Worm (Caenorhabditis elegans) whole organism, L4 larva: Measurements from ENCODE around the gene gly-1.

ENCODE experiments used
- D1046.2 ChIP-seq: fragments of 200-800 bp; sonication (Bioruptor generic); IDR thresholded peaks from 2 replicates; pipeline ENCODE4 v1.3.6; 2022; ENCODE audit warnings: missing genetic modification characterization, missing compliant biosample characterization
- F37D6.2 ChIP-seq: sonication (generic microtip); optimal IDR thresholded peaks from 2 replicates; lab custom pipeline; 2016; ENCODE audit warnings: mild to moderate bottlenecking, missing genetic modification characterization, missing compliant biosample characterization
- F49E8.2 ChIP-seq: sonication (generic microtip); optimal IDR thresholded peaks from 2 replicates; lab custom pipeline; 2016; ENCODE audit warnings: missing compliant biosample characterization, mild to moderate bottlenecking, missing genetic modification characterization, borderline replicate concordance
- R02D3.7 ChIP-seq: fragments of 150-350 bp; sonication (generic microtip); optimal IDR thresholded peaks from 3 replicates; lab custom pipeline; 2014; ENCODE audit warnings: missing biosample characterization, missing genetic modification characterization
- T20F7.1 ChIP-seq: fragments of 200-800 bp; sonication (Bioruptor generic); optimal IDR thresholded peaks from 2 replicates; lab custom pipeline; 2018; ENCODE audit warnings: mild to moderate bottlenecking, missing genetic modification characterization, missing compliant biosample characterization
- Y105C5A.15 ChIP-seq: fragments of 200-800 bp; sonication (Bioruptor generic); IDR thresholded peaks from 2 replicates; pipeline ENCODE4 v1.3.6; 2022; ENCODE audit warnings: missing genetic modification characterization, missing compliant biosample characterization
- Y75B8A.6 ChIP-seq: fragments of 200-800 bp; sonication (Bioruptor generic); IDR thresholded peaks from 2 replicates; pipeline ENCODE4 v1.3.6; 2022; ENCODE audit warnings: missing genetic modification reagents, missing genetic modification characterization, missing compliant biosample characterization
- ZK337.2 ChIP-seq: fragments of 200-800 bp; sonication (Bioruptor generic); IDR thresholded peaks from 2 replicates; pipeline ENCODE4 v1.3.6; 2022; ENCODE audit warnings: missing genetic modification reagents, missing genetic modification characterization, missing compliant biosample characterization
- aha-1 ChIP-seq: fragments of 150-350 bp; peaks from one replicate; lab custom pipeline; 2014; ENCODE audit warnings: missing biosample characterization, missing genetic modification characterization
- aly-2 ChIP-seq: sonication (generic microtip); optimal IDR thresholded peaks from 2 replicates; lab custom pipeline; 2018; ENCODE audit warnings: missing biosample characterization, missing genetic modification characterization
- ama-1 ChIP-seq: fragments of 150-350 bp; optimal IDR thresholded peaks from 2 replicates; lab custom pipeline; 2014; ENCODE audit warnings: inconsistent platforms, mixed read lengths
- ceh-28 ChIP-seq: fragments of 150-350 bp; optimal IDR thresholded peaks from 2 replicates; lab custom pipeline; 2014; ENCODE audit warnings: missing biosample characterization, missing genetic modification reagents, missing genetic modification characterization
- ceh-32 ChIP-seq: sonication (generic microtip); optimal IDR thresholded peaks from 2 replicates; lab custom pipeline; 2016; ENCODE audit warnings: mild to moderate bottlenecking, missing genetic modification characterization, missing compliant biosample characterization; ENCODE audit not compliant: poor library complexity
- ces-1 ChIP-seq: fragments of 150-350 bp; sonication (generic microtip); optimal IDR thresholded peaks from 4 replicates; lab custom pipeline; 2014; ENCODE audit warnings: missing biosample characterization, missing genetic modification reagents, missing genetic modification characterization
- cey-2 ChIP-seq: sonication (generic microtip); optimal IDR thresholded peaks from 3 replicates; lab custom pipeline; 2017; ENCODE audit warnings: missing genetic modification characterization, mild to moderate bottlenecking, missing compliant biosample characterization, antibody characterized with exemption, borderline replicate concordance; ENCODE audit not compliant: insufficient read depth
- daf-12 ChIP-seq: fragments of 150-350 bp; optimal IDR thresholded peaks from 2 replicates; lab custom pipeline; 2014; ENCODE audit warnings: missing biosample characterization, missing genetic modification reagents, missing genetic modification characterization
- daf-8 ChIP-seq: fragments of 200-800 bp; sonication (Bioruptor generic); IDR thresholded peaks from 2 replicates; pipeline ENCODE4 v1.3.6; 2022; ENCODE audit warnings: missing genetic modification characterization, missing compliant biosample characterization
- dmd-8 ChIP-seq: fragments of 200-800 bp; sonication (Bioruptor generic); IDR thresholded peaks from 2 replicates; pipeline ENCODE4 v1.3.6; 2022; ENCODE audit warnings: missing genetic modification characterization, missing compliant biosample characterization
- dmd-9 ChIP-seq: fragments of 200-800 bp; sonication (Bioruptor generic); IDR thresholded peaks from 2 replicates; pipeline ENCODE4 v1.3.6; 2022; ENCODE audit warnings: missing genetic modification reagents, missing genetic modification characterization, missing compliant biosample characterization
- egl-27 ChIP-seq: sonication (generic microtip); optimal IDR thresholded peaks from 3 replicates; lab custom pipeline; 2017; ENCODE audit warnings: missing biosample characterization, missing genetic modification reagents, missing genetic modification characterization
- egl-43 ChIP-seq: fragments of 200-800 bp; sonication (Bioruptor generic); IDR thresholded peaks from 2 replicates; pipeline ENCODE4 v1.3.6; 2022; ENCODE audit warnings: missing genetic modification reagents, missing genetic modification characterization, missing compliant biosample characterization
- fkh-10 ChIP-seq: fragments of 150-350 bp; optimal IDR thresholded peaks from 2 replicates; lab custom pipeline; 2014; ENCODE audit warnings: missing biosample characterization, missing genetic modification reagents, missing genetic modification characterization
- lin-1 ChIP-seq: fragments of 200-800 bp; sonication (Bioruptor generic); IDR thresholded peaks from 2 replicates; pipeline ENCODE4 v1.3.6; 2022; ENCODE audit warnings: missing genetic modification reagents, missing genetic modification characterization, missing compliant biosample characterization
- lin-38 ChIP-seq: fragments of 200-800 bp; sonication (Bioruptor generic); IDR thresholded peaks from 2 replicates; pipeline ENCODE4 v1.3.6; 2022; ENCODE audit warnings: missing genetic modification reagents, missing genetic modification characterization, missing compliant biosample characterization
- lin-39 ChIP-seq: fragments of 150-350 bp; optimal IDR thresholded peaks from 2 replicates; lab custom pipeline; 2014; ENCODE audit warnings: missing biosample characterization, missing genetic modification reagents, missing genetic modification characterization
- lsy-2 ChIP-seq, 2 experiments: fragments of 150-350 bp in 1 of 2; sonication (generic microtip) in 1 of 2; optimal IDR thresholded peaks; 2 replicates each; lab custom pipeline; 2014 to 2017; ENCODE audit warnings: missing biosample characterization in 2 of 2, missing genetic modification characterization in 2 of 2
- madf-5 ChIP-seq, 2 experiments: fragments of 200-800 bp; sonication (Bioruptor generic); IDR thresholded peaks; 2 replicates each; pipeline ENCODE4 v1.3.6; 2022; ENCODE audit warnings: missing compliant biosample characterization in 2 of 2, missing genetic modification characterization in 2 of 2
- madf-9 ChIP-seq: fragments of 200-800 bp; sonication (Bioruptor generic); conservative IDR thresholded peaks from 2 replicates; pipeline ENCODE4 v1.3.6; 2022; ENCODE audit warnings: missing genetic modification reagents, missing genetic modification characterization, missing compliant biosample characterization
- mdl-1 ChIP-seq, 2 experiments: fragments of 150-350 bp in 1 of 2; sonication (generic microtip) in 1 of 2; optimal IDR thresholded peaks; 2 replicates each; lab custom pipeline; 2014 to 2017; ENCODE audit warnings: missing biosample characterization in 2 of 2, missing genetic modification characterization in 2 of 2
- mep-1 ChIP-seq: fragments of 150-350 bp; sonication (generic microtip); optimal IDR thresholded peaks from 3 replicates; lab custom pipeline; 2014; ENCODE audit warnings: missing biosample characterization, missing genetic modification characterization
- mes-2 ChIP-seq: sonication (generic microtip); optimal IDR thresholded peaks from 2 replicates; lab custom pipeline; 2016; ENCODE audit warnings: missing genotype, mild to moderate bottlenecking, missing genetic modification characterization, missing compliant biosample characterization; ENCODE audit not compliant: poor library complexity, severe bottlenecking
- nhr-111 ChIP-seq: fragments of 200-800 bp; sonication (Bioruptor generic); optimal IDR thresholded peaks from 2 replicates; lab custom pipeline; 2018; ENCODE audit warnings: mild to moderate bottlenecking, missing genetic modification characterization, missing compliant biosample characterization
- nhr-42 ChIP-seq: fragments of 200-800 bp; sonication (Bioruptor generic); IDR thresholded peaks from 2 replicates; pipeline ENCODE4 v1.3.6; 2022; ENCODE audit warnings: missing genetic modification characterization, missing compliant biosample characterization
- nhr-6 ChIP-seq: fragments of 150-350 bp; optimal IDR thresholded peaks from 2 replicates; lab custom pipeline; 2014; ENCODE audit warnings: missing biosample characterization, missing genetic modification characterization
- pqm-1 ChIP-seq: sonication (generic microtip); optimal IDR thresholded peaks from 2 replicates; lab custom pipeline; 2017; ENCODE audit warnings: missing biosample characterization, missing genetic modification characterization
- rbr-2 ChIP-seq: sonication (generic microtip); optimal IDR thresholded peaks from 2 replicates; lab custom pipeline; 2016; ENCODE audit warnings: missing genotype, missing genetic modification characterization, missing compliant biosample characterization
- set-16 ChIP-seq: fragments of 200-800 bp; sonication (Bioruptor generic); IDR thresholded peaks from 2 replicates; pipeline ENCODE4 v1.3.6; 2022; ENCODE audit warnings: missing genetic modification reagents, missing genetic modification characterization, missing compliant biosample characterization
- spr-1 ChIP-seq: sonication (generic microtip); optimal IDR thresholded peaks from 2 replicates; lab custom pipeline; 2016; ENCODE audit warnings: mild to moderate bottlenecking, missing genetic modification characterization, missing compliant biosample characterization
- unc-130 ChIP-seq: sonication (generic microtip); optimal IDR thresholded peaks from 2 replicates; lab custom pipeline; 2016; ENCODE audit warnings: missing genetic modification reagents, missing genetic modification characterization, missing compliant biosample characterization
- unc-39 ChIP-seq: sonication (generic microtip); optimal IDR thresholded peaks from 2 replicates; lab custom pipeline; 2017; ENCODE audit warnings: missing biosample characterization, missing genetic modification characterization
- unc-62 ChIP-seq, 3 experiments: fragments of 150-350 bp in 1 of 3; sonication (generic microtip); optimal IDR thresholded peaks in 2 of 3; peaks in 1 of 3; 1 replicate in 1 of 3; 2 replicates in 2 of 3; lab custom pipeline; 2014 to 2017; ENCODE audit warnings: missing biosample characterization in 3 of 3, missing genetic modification characterization in 3 of 3, missing genetic modification reagents in 3 of 3, missing genotype in 1 of 3
- vab-7 ChIP-seq: fragments of 200-800 bp; sonication (Bioruptor generic); IDR thresholded peaks from 2 replicates; pipeline ENCODE4 v1.3.6; 2022; ENCODE audit warnings: missing genetic modification reagents, missing genetic modification characterization, missing compliant biosample characterization
- zfp-3 ChIP-seq: fragments of 200-800 bp; sonication (Bioruptor generic); conservative IDR thresholded peaks from 2 replicates; pipeline ENCODE4 v1.3.6; 2022; ENCODE audit warnings: missing genetic modification reagents, missing genetic modification characterization, missing compliant biosample characterization
- zip-11 ChIP-seq: fragments of 200-800 bp; sonication (Bioruptor generic); IDR thresholded peaks from 2 replicates; pipeline ENCODE4 v1.3.6; 2022; ENCODE audit warnings: missing genetic modification characterization, missing compliant biosample characterization

gly-1 gene

ce11 chrII:10885250-10885649 is 16.8 kb downstream of the gly-1 start:
- TF ChIP-seq spr-1 (tag; lab: Kevin White, UChicago) (no peak), aha-1 (tag; lab: Kevin White, UChicago) (peak; percentile 91)

DNA sequence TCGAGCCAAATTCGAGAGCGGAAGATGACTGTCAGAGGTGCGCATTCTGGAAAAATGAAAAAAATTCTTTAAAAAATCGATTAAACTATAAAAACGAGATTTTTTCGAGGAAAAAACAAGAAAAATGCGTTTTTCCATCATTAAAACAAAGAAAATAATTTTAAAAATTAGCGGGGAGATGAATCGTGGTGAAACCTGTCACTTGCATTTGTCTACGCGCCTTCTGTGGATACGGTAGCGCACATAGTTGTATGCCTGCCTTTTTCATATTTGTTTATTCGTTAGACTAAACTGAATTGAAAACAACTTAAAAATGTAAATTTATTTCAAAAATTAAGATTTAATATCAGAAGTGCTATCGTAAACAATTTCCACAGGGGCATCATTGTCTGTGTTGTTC is 17.6 kb downstream of the gly-1 start, which contains the start of gene egg-3:
Gene egg-3, minus strand, starts transcription at position 46 of the 400 bp plus-strand sequence.
- TF ChIP-seq fkh-10 (GFP tag; lab: Kevin White, UChicago) (no peak), unc-130 (GFP tag; lab: Kevin White, UChicago) (peak; percentile 33), aly-2 (tag; lab: Kevin White, UChicago) (no peak), daf-8 (no peak), Y105C5A.15 (GFP tag; lab: Robert Waterston, UW) (no peak), ama-1 (no peak), nhr-111 (no peak), egl-43 (GFP tag; lab: Robert Waterston, UW) (no peak), T20F7.1 (no peak)

- TF ChIP-seq cey-2 (no peak), nhr-6 (no peak), D1046.2 (no peak), mep-1 (tag; lab: Kevin White, UChicago) (no peak), mes-2 (tag; lab: Kevin White, UChicago) (no peak), ceh-28 (tag; lab: Kevin White, UChicago) (no peak), pqm-1 (tag; lab: Kevin White, UChicago) (peak; percentile 13), rbr-2 (no peak), unc-62 (GFP tag; optimal IDR thresholded peaks at IDR 0.05 in 1 of 2; lab: Kevin White, UChicago) (peak in 1 of 2 experiments; percentile 41), unc-62 (tag; optimal IDR thresholded peaks at IDR 0.05; lab: Kevin White, UChicago) (no peak)
Observed at ce11 chrII:10880625-10881024, 21.4 kb downstream of the gly-1 start, which contains the start of gene lurp-1. Gene lurp-1, plus strand, starts transcription at chrII:10880925.

- TF ChIP-seq lin-38 (GFP tag; lab: Robert Waterston, UW) = 0 out of 2 replicates have a peak, but pooled peaks have one; percentile 10
- no peak for TF ChIP-seq spr-1 (tag; lab: Kevin White, UChicago)
- TF ChIP-seq R02D3.7 (tag; lab: Kevin White, UChicago) = no peak
- no peak for TF ChIP-seq dmd-8 (GFP tag; lab: Robert Waterston, UW)
- TF ChIP-seq unc-39 (tag; lab: Kevin White, UChicago) = no peak
- TF ChIP-seq ceh-32 = no peak
Observed at ce11 chrII:10873631-10874030, 28.4 kb downstream of the gly-1 start, which contains the start of gene orc-2. Gene orc-2, plus strand, starts transcription at chrII:10873931.

ce11 chrII:10872541-10872940 is 29.5 kb downstream of the gly-1 start, which contains the start of the genes cyn-4 and copz-1:
Gene cyn-4, minus strand, starts transcription at chrII:10872611.
Gene copz-1, plus strand, starts transcription at chrII:10872879.
- TF ChIP-seq madf-5 (GFP tag; IDR thresholded peaks at IDR 0.05; lab: Robert Waterston, UW) (no peak), F37D6.2 (tag; lab: Kevin White, UChicago) (peak; percentile 23), D1046.2 (no peak), lsy-2 (tag; optimal IDR thresholded peaks at IDR 0.05; lab: Kevin White, UChicago) (peak; percentile 50 to 94), T20F7.1 (peak; percentile 35), set-16 (no peak), daf-12 (tag; lab: Kevin White, UChicago) (no peak), R02D3.7 (tag; lab: Kevin White, UChicago) (peak; percentile 92), daf-8 (no peak), egl-27 (no peak), pqm-1 (tag; lab: Kevin White, UChicago) (no peak), zip-11 (GFP tag; lab: Robert Waterston, UW) (no peak), zfp-3 (GFP tag; lab: Robert Waterston, UW) (no peak), nhr-42 (GFP tag; lab: Robert Waterston, UW) (no peak), lin-1 (no peak), unc-130 (GFP tag; lab: Kevin White, UChicago) (peak; percentile 92), F49E8.2 (tag; lab: Kevin White, UChicago) (no peak), vab-7 (GFP tag; lab: Robert Waterston, UW) (no peak), dmd-9 (GFP tag; lab: Robert Waterston, UW) (no peak), madf-9 (GFP tag; lab: Robert Waterston, UW) (no peak), ZK337.2 (peak; percentile 76), ces-1 (GFP tag; lab: Kevin White, UChicago) (peak; percentile 0), dmd-8 (GFP tag; lab: Robert Waterston, UW) (no peak), lin-39 (tag; lab: Kevin White, UChicago) (no peak), Y75B8A.6 (GFP tag; lab: Robert Waterston, UW) (no peak), mdl-1 (tag; optimal IDR thresholded peaks at IDR 0.05; lab: Kevin White, UChicago) (no peak)
